Worm (Caenorhabditis elegans): ENCODE results near the gene T24A6.1.

DNA sequence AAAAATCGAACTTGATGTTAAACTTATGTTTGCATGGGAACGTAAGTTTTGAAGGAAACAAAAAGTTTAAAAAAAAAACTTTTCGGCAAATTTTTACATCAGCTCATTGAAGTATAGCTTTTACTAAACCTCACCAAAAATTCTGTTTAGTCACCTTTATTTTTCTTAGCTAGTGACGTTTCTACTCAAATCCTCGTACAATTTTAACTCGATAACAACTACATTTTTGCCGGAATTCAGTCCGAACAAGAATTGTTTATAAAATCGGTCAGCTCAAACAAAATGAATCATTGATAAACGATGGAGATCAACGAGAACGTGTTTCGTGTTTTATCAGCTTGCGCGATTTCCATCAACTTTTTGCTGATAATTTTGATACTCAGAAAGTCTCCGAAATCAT lies 32.0 kb upstream of the T24A6.1 start, which contains the start of gene str-260:
- no peak for TF ChIP-seq him-1 (tag; optimal IDR thresholded peaks at IDR 0.05)
- TF ChIP-seq W03F9.2 (tag; optimal IDR thresholded peaks at IDR 0.05) = no peak
- TF ChIP-seq dao-5 (tag; optimal IDR thresholded peaks at IDR 0.05) = no peak
